Worm (Caenorhabditis elegans) whole organism, L4 larva: ENCODE measurements around the gene srz-32.

ENCODE experiments used
- cey-2 ChIP-seq: sonication (generic microtip); optimal IDR thresholded peaks from 3 replicates; lab custom pipeline; 2017; ENCODE audit warnings: missing genetic modification characterization, mild to moderate bottlenecking, missing compliant biosample characterization, antibody characterized with exemption, borderline replicate concordance; ENCODE audit not compliant: insufficient read depth
- fos-1 ChIP-seq: fragments of 150-350 bp; optimal IDR thresholded peaks from 2 replicates; lab custom pipeline; 2014; ENCODE audit warnings: missing biosample characterization, missing genetic modification characterization
- lin-15B ChIP-seq: fragments of 150-350 bp; sonication (generic microtip); optimal IDR thresholded peaks from 3 replicates; lab custom pipeline; 2014; ENCODE audit warnings: missing biosample characterization, missing genetic modification characterization
- unc-39 ChIP-seq: sonication (generic microtip); optimal IDR thresholded peaks from 2 replicates; lab custom pipeline; 2017; ENCODE audit warnings: missing biosample characterization, missing genetic modification characterization
- zag-1 ChIP-seq: fragments of 150-350 bp; optimal IDR thresholded peaks from 2 replicates; lab custom pipeline; 2014; ENCODE audit warnings: missing biosample characterization, missing genetic modification characterization
- zfp-3 ChIP-seq: fragments of 200-800 bp; sonication (Bioruptor generic); conservative IDR thresholded peaks from 2 replicates; pipeline ENCODE4 v1.3.6; 2022; ENCODE audit warnings: missing genetic modification reagents, missing genetic modification characterization, missing compliant biosample characterization

DNA sequence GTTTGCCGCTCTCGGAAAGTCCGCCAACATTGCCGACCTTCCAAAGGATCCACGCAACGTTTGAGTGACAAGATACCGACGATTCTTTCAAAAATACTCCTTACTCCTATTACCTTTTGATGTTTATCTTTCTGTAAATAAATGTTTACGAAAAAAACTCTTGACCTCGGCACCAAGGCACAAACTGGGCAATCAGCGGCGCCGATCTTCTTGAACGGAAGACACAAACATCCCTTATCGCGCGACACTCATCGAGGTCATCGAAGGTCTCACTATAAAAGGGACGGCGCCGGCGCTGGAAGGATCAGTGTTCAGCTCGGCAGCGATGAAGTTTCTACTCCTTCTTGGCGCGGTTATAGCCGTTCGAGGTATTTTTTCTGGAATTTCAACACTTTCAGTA is 3.2 kb downstream of the srz-32 start, which contains the start of gene grd-3:
- no peak for TF ChIP-seq fos-1 (tag; lab: Kevin White, UChicago)
- TF ChIP-seq unc-39 (tag; lab: Kevin White, UChicago) = no peak
- no peak for TF ChIP-seq lin-15B (tag; lab: Kevin White, UChicago)
- no peak for TF ChIP-seq cey-2 (tag; lab: Kevin White, UChicago)
- TF ChIP-seq zfp-3 (GFP tag; lab: Robert Waterston, UW) = no peak
- no peak for TF ChIP-seq zag-1
